Worm (Caenorhabditis elegans) whole organism, early embryonic: ENCODE results near the gene C27C12.4.

Experiments
- F13C5.2 ChIP-seq: sonication (generic microtip); optimal IDR thresholded peaks from 2 replicates; lab custom pipeline; 2017; ENCODE audit warnings: mild to moderate bottlenecking, missing genetic modification characterization, inconsistent platforms, missing compliant biosample characterization
- aly-1 ChIP-seq: sonication (generic microtip); optimal IDR thresholded peaks from 2 replicates; lab custom pipeline; 2016; ENCODE audit warnings: missing genetic modification characterization, missing compliant biosample characterization
- ama-1 ChIP-seq: fragments of 150-350 bp; optimal IDR thresholded peaks from 2 replicates; lab custom pipeline; 2014
- ceh-36 ChIP-seq: sonication (generic microtip); optimal IDR thresholded peaks from 2 replicates; lab custom pipeline; 2016; ENCODE audit warnings: missing genetic modification characterization, inconsistent platforms, missing compliant biosample characterization
- ets-7 ChIP-seq: sonication (generic microtip); optimal IDR thresholded peaks from 2 replicates; lab custom pipeline; 2016; ENCODE audit warnings: missing genotype, missing genetic modification characterization, missing compliant biosample characterization
- pes-1 ChIP-seq: fragments of 200-800 bp; sonication (Bioruptor generic); IDR thresholded peaks from 2 replicates; pipeline ENCODE4 v1.3.6; 2022; ENCODE audit warnings: missing genetic modification reagents, missing genetic modification characterization, missing compliant biosample characterization
- sea-1 ChIP-seq: fragments of 200-800 bp; sonication (Bioruptor generic); conservative IDR thresholded peaks from 2 replicates; pipeline ENCODE4 v1.3.6; 2022; ENCODE audit warnings: missing genetic modification characterization, missing compliant biosample characterization
- tbx-11 ChIP-seq: fragments of 200-800 bp; sonication (Bioruptor generic); IDR thresholded peaks from 2 replicates; pipeline ENCODE4 v1.3.6; 2022; ENCODE audit warnings: missing genetic modification characterization, missing compliant biosample characterization
- tbx-37 ChIP-seq: fragments of 200-800 bp; sonication (Bioruptor generic); conservative IDR thresholded peaks from 2 replicates; pipeline ENCODE4 v1.3.6; 2022; ENCODE audit warnings: missing genetic modification reagents, missing genetic modification characterization, missing compliant biosample characterization

DNA sequence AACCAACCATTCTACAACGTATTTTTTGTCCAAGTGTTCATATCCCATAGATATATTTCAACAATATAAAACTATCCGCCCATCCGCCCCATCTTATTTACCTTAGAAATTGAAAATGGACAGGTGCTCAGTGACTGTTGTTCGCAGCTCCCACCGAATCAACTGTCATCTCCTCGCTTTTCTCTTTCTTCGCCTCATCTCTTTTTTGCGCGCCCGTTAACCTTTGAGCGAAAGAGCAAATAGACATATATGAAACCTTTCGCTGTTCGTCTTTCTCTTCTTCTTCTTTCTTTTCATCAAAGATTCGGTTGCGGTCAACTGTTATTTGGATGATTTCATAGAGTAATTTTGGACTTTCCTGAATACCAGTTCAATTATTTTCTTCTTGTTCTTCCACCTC, 21.8 kb downstream of the C27C12.4 start, which contains the start of gene sssh-1:
- no peak for TF ChIP-seq ama-1
- no peak for TF ChIP-seq F13C5.2 (tag; lab: Kevin White, UChicago)
- no peak for TF ChIP-seq sea-1 (GFP tag; lab: Robert Waterston, UW)
- no peak for TF ChIP-seq ceh-36 (tag; lab: Kevin White, UChicago)
- TF ChIP-seq ets-7 (tag; lab: Kevin White, UChicago), result no peak
- no peak for TF ChIP-seq pes-1
- TF ChIP-seq tbx-37 (GFP tag; lab: Robert Waterston, UW), result no peak
- no peak for TF ChIP-seq tbx-11 (GFP tag; lab: Robert Waterston, UW)
- no peak for TF ChIP-seq aly-1 (tag; lab: Kevin White, UChicago)
